Worm (Caenorhabditis elegans): ENCODE data around the gene C50D2.2.

DNA sequence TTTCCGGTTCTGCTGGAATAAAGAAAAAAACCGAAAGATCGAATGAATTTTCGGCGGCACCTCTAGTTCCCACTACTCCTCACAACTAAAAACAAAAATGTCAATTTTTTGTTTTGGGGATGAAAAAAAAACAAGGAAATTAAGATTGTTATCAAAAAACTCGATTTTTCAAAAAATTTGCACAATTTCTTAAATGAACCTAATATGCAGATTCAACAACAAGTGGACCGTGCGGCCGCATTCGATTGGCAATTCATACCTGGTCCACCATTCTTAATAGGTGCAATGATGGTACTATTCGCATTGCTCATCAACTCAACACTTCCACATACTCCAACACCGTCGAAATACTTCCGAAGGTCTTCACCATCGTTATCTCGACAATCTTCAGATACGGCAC, 42.5 kb downstream of the C50D2.2 start:
- TF ChIP-seq med-1 (GFP tag; optimal IDR thresholded peaks at IDR 0.05; ENCODE audit: insufficient read depth): no peak
- TF ChIP-seq ztf-29 (GFP tag; IDR thresholded peaks at IDR 0.05): no peak
- TF ChIP-seq T22C8.4 (GFP tag; IDR thresholded peaks at IDR 0.05): no peak
- TF ChIP-seq cog-1 (tag; optimal IDR thresholded peaks at IDR 0.05): no peak
- TF ChIP-seq ztf-23 (GFP tag; IDR thresholded peaks at IDR 0.05): no peak
- no peak for TF ChIP-seq flt-1 (GFP tag; IDR thresholded peaks at IDR 0.05)

Data from whole organism, midembryonic.